Fruit fly (Drosophila melanogaster) whole organism, embryonic: ENCODE measurements around the gene SLC22A.
A peak's percentile ranks its signal among the peaks of the same experiment; 100 is the strongest.

ENCODE experiments used
- CG4854 ChIP-seq: fragments of 200-800 bp; sonication (Bioruptor generic); optimal IDR thresholded peaks from 2 replicates; lab custom pipeline; 2016; ENCODE audit warnings: missing biosample characterization, missing genetic modification characterization, inconsistent platforms
- CG8478 ChIP-seq: fragments of >200 bp; optimal IDR thresholded peaks from 2 replicates; lab custom pipeline; 2018
- CoRest ChIP-seq: fragments of 200-800 bp; sonication (Bioruptor generic); optimal IDR thresholded peaks from 3 replicates; lab custom pipeline; 2018; ENCODE audit warnings: missing biosample characterization, mild to moderate bottlenecking, missing genetic modification characterization, moderate library complexity
- Elba2 ChIP-seq: fragments of 200-800 bp; sonication (Bioruptor generic); optimal IDR thresholded peaks from 3 replicates; lab custom pipeline; 2016; ENCODE audit warnings: missing biosample characterization, missing genetic modification characterization
- Ets65A ChIP-seq: fragments of 200-800 bp; sonication (Bioruptor generic); peaks from one replicate; lab custom pipeline; 2016; ENCODE audit warnings: missing biosample characterization, missing genetic modification characterization
- NC2α ChIP-seq: fragments of 200-800 bp; sonication (Bioruptor generic); optimal IDR thresholded peaks from 2 replicates; lab custom pipeline; 2016; ENCODE audit warnings: missing biosample characterization, missing genetic modification characterization
- Sox100B ChIP-seq: fragments of 200-800 bp; sonication (Bioruptor generic); optimal IDR thresholded peaks from 3 replicates; lab custom pipeline; 2018; ENCODE audit warnings: missing biosample characterization, mild to moderate bottlenecking, missing genetic modification characterization
- cato ChIP-seq: fragments of 200-800 bp; sonication (Bioruptor generic); optimal IDR thresholded peaks from 2 replicates; lab custom pipeline; 2016; ENCODE audit warnings: missing biosample characterization, missing genetic modification characterization, borderline replicate concordance
- fd102C ChIP-seq: fragments of 200-800 bp; sonication (Bioruptor generic); optimal IDR thresholded peaks from 2 replicates; lab custom pipeline; 2018; ENCODE audit warnings: missing biosample characterization, mild to moderate bottlenecking, missing genetic modification characterization, moderate library complexity
- mld ChIP-seq: fragments of 200-800 bp; sonication (Bioruptor generic); IDR thresholded peaks from 3 replicates; pipeline ENCODE4 v1.3.6; 2022; ENCODE audit warnings: missing biosample characterization, missing genetic modification characterization; ENCODE audit not compliant: partially characterized antibody
- sens ChIP-seq: fragments of 200-800 bp; sonication (Bioruptor generic); peaks from one replicate; lab custom pipeline; 2016; ENCODE audit warnings: missing biosample characterization, missing genetic modification characterization
- tup ChIP-seq: fragments of 200-800 bp; sonication (Bioruptor generic); optimal IDR thresholded peaks from 2 replicates; lab custom pipeline; 2016; ENCODE audit warnings: missing biosample characterization, mild to moderate bottlenecking, missing genetic modification characterization, moderate library complexity

- TF ChIP-seq Ets65A (GFP tag; lab: Kevin White, UChicago) (no peak), cato (GFP tag; lab: Kevin White, UChicago) (no peak), Elba2 (GFP tag; lab: Kevin White, UChicago) (no peak), NC2α (GFP tag; lab: Kevin White, UChicago) (no peak), fd102C (GFP tag; lab: Kevin White, UChicago) (no peak), CoRest (no peak), Sox100B (GFP tag; lab: Kevin White, UChicago) (no peak), CG4854 (GFP tag; lab: Kevin White, UChicago) (no peak), sens (GFP tag; lab: Kevin White, UChicago) (peak; percentile 5), mld (GFP tag; lab: Robert Waterston, UW) (no peak), tup (GFP tag; lab: Kevin White, UChicago) (no peak), CG8478 (lab: Kevin White, UChicago) (no peak)
Observed at dm6 chr3L:21934462-21934861, at the start of gene SLC22A.
